Worm (Caenorhabditis elegans): ENCODE results near the gene F36H9.10.

Gene F36H9.10

DNA sequence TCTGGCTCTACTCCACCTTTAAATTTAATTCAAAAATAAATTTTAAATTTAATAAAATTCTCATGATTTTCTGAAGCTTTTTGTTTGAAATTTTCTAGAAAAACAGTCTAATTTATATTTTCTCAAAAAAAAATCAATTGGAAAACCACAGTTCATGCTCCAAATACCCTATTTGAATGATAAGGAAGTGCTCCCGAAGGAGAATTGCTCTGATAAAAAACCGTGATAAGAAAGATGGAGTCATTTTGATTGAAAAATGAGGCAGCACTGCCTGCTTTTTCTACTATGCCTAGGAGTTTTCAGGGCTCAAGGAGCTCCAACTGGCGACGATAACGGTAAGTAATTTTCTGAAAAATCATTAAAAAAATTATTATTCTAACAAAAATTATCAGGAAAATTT, 48.0 kb downstream of the F36H9.10 start, which contains the start of gene T10B5.7:
Gene T10B5.7, plus strand, starts transcription at position 225 of the 400 bp plus-strand sequence.
- no peak for TF ChIP-seq ama-1 (optimal IDR thresholded peaks at IDR 0.05)
- TF ChIP-seq pes-1 (GFP tag; IDR thresholded peaks at IDR 0.05), result no peak
- no peak for TF ChIP-seq hmbx-1 (tag; optimal IDR thresholded peaks at IDR 0.05)

DNA sequence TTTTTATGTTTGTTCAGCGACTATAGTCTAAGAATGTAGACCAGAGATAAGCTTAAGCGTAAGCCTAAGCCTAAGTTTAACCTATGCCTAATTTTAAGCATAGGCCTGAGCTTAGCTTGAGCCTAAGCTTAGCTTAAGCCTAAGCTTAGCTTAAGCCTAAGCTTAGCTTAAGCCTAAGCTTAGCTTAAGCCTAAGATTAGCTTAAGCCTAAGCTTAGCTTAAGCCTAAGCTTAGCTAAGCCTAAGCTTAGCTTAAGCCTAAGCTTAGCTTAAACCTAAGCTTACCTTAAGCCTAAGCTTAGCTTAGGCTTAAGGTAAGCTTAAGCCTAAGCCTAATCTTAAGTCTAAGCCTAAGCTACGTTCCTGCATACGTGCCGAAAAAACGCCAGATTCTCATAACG, 50.6 kb downstream of the F36H9.10 start:
- TF ChIP-seq tbx-37 (GFP tag; conservative IDR thresholded peaks at IDR 0.05) (no peak), ceh-36 (tag; optimal IDR thresholded peaks at IDR 0.05) (peak; percentile 88), ets-7 (tag; optimal IDR thresholded peaks at IDR 0.05) (no peak)

All from whole organism, early embryonic.